Fruit fly (Drosophila melanogaster) whole organism, prepupa: ENCODE measurements around the gene beat-IIIb.

Experiments
- CG34406 ChIP-seq: fragments of 200-800 bp; sonication (Bioruptor generic); optimal IDR thresholded peaks from 3 replicates; lab custom pipeline; 2016; ENCODE audit warnings: missing biosample characterization, missing genetic modification characterization
- Ets96B ChIP-seq: fragments of 200-800 bp; optimal IDR thresholded peaks from 2 replicates; lab custom pipeline; 2019; ENCODE audit warnings: missing biosample characterization, mild to moderate bottlenecking, missing genetic modification characterization, moderate library complexity
- eg ChIP-seq: fragments of 200-800 bp; sonication (Bioruptor generic); IDR thresholded peaks from 3 replicates; pipeline ENCODE4 v1.3.6; 2022; ENCODE audit warnings: missing biosample characterization, missing genetic modification characterization

The beat-IIIb gene

DNA sequence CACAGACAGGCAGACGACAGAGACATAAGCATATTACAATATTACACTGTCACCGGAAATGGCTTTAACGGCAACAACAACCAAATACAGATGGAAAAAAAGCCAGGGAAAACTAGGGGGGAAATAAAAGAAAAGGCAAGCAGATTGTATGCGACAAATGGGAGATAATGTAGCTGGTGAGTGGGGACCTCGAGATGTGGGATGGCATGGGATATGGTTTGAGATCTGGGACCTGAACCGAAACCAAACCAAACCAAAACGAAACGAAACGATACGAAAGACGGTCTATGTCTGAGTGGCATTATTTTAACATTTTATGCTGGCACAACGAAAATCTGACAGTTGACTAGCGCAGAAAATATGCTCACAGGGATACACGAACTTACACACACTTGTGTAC is 68.3 kb downstream of the beat-IIIb start:
- TF ChIP-seq Ets96B (no peak), CG34406 (GFP tag; lab: Kevin White, UChicago) (no peak), eg (GFP tag; lab: Robert Waterston, UW) (no peak)
